Fruit fly (Drosophila melanogaster) whole organism, embryonic: ENCODE measurements around the gene CG15547.

Experiments
- ATbp ChIP-seq: fragments of 200-800 bp; sonication (Bioruptor generic); optimal IDR thresholded peaks from 2 replicates; lab custom pipeline; 2017; ENCODE audit warnings: missing biosample characterization, mild to moderate bottlenecking, missing genetic modification characterization, missing genetic modification reagents
- CG10147 ChIP-seq: fragments of 200-800 bp; sonication (Bioruptor generic); optimal IDR thresholded peaks from 2 replicates; lab custom pipeline; 2019; ENCODE audit warnings: missing biosample characterization, mild to moderate bottlenecking, missing genetic modification characterization, moderate library complexity
- CG10321 ChIP-seq: fragments of 200-800 bp; sonication (Bioruptor generic); IDR thresholded peaks from 2 replicates; pipeline ENCODE4 v1.3.6; 2022; ENCODE audit warnings: missing biosample characterization, missing genetic modification characterization
- CG14014 ChIP-seq: fragments of 200-800 bp; sonication (Bioruptor generic); IDR thresholded peaks from 2 replicates; pipeline ENCODE4 v1.3.6; 2022; ENCODE audit warnings: missing biosample characterization, missing genetic modification characterization
- CG14441 ChIP-seq: fragments of 200-800 bp; sonication (Bioruptor generic); IDR thresholded peaks from 2 replicates; pipeline ENCODE4 v1.3.6; 2022; ENCODE audit warnings: missing biosample characterization, missing genetic modification characterization
- CG15514 ChIP-seq: fragments of 200-800 bp; sonication (Bioruptor generic); optimal IDR thresholded peaks from 3 replicates; lab custom pipeline; 2017; ENCODE audit warnings: missing biosample characterization, missing genetic modification characterization, mild to moderate bottlenecking, moderate library complexity, missing genetic modification reagents
- CG1603 ChIP-seq: fragments of 200-800 bp; sonication (Bioruptor generic); optimal IDR thresholded peaks from 2 replicates; lab custom pipeline; 2019; ENCODE audit warnings: missing biosample characterization, mild to moderate bottlenecking, missing genetic modification characterization, moderate library complexity
- CG17568 ChIP-seq: fragments of 200-800 bp; sonication (Bioruptor generic); optimal IDR thresholded peaks from 2 replicates; lab custom pipeline; 2018; ENCODE audit warnings: missing biosample characterization, mild to moderate bottlenecking, missing genetic modification characterization, moderate library complexity
- CG17912 ChIP-seq: fragments of 200-800 bp; sonication (Bioruptor generic); optimal IDR thresholded peaks from 2 replicates; lab custom pipeline; 2018; ENCODE audit warnings: missing biosample characterization, mild to moderate bottlenecking, missing genetic modification characterization
- CG30020 ChIP-seq: fragments of 200-800 bp; optimal IDR thresholded peaks from 2 replicates; lab custom pipeline; 2019; ENCODE audit warnings: missing biosample characterization, mild to moderate bottlenecking, missing genetic modification characterization, moderate library complexity
- CG3838 ChIP-seq: fragments of 200-800 bp; sonication (Bioruptor generic); optimal IDR thresholded peaks from 3 replicates; lab custom pipeline; 2016; ENCODE audit warnings: missing biosample characterization, missing genetic modification characterization
- CG7745 ChIP-seq: fragments of 200-800 bp; sonication (Bioruptor generic); optimal IDR thresholded peaks from 2 replicates; lab custom pipeline; 2018; ENCODE audit warnings: missing biosample characterization, mild to moderate bottlenecking, missing genetic modification characterization, moderate library complexity
- D ChIP-seq, 2 experiments: fragments of 200-800 bp in 1 of 2; fragments of >200 bp in 1 of 2; sonication (Bioruptor generic) in 1 of 2; optimal IDR thresholded peaks; 2 replicates in 1 of 2; 3 replicates in 1 of 2; lab custom pipeline; 2017; ENCODE audit warnings: mild to moderate bottlenecking in 1 of 2, missing biosample characterization in 1 of 2, missing genetic modification characterization in 1 of 2, missing genetic modification reagents in 1 of 2
- Dad ChIP-seq: fragments of 200-800 bp; sonication (Bioruptor generic); optimal IDR thresholded peaks from 3 replicates; lab custom pipeline; 2016; ENCODE audit warnings: missing biosample characterization, missing genetic modification characterization
- Dek ChIP-seq: fragments of 200-800 bp; sonication (Bioruptor generic); optimal IDR thresholded peaks from 3 replicates; lab custom pipeline; 2019; ENCODE audit warnings: missing biosample characterization, mild to moderate bottlenecking, missing genetic modification characterization, moderate library complexity
- Dref ChIP-seq: fragments of 200-800 bp; sonication (Bioruptor generic); IDR thresholded peaks from 2 replicates; pipeline ENCODE4 v1.3.6; 2022; ENCODE audit warnings: missing biosample characterization, missing genetic modification characterization
- Eip74EF ChIP-seq, 2 experiments: fragments of 200-800 bp in 1 of 2; fragments of >200 bp in 1 of 2; sonication (Bioruptor generic) in 1 of 2; optimal IDR thresholded peaks; 2 replicates each; lab custom pipeline; 2017 to 2019; ENCODE audit warnings: missing biosample characterization in 2 of 2, missing genetic modification characterization in 2 of 2, mild to moderate bottlenecking in 1 of 2, moderate library complexity in 1 of 2
- Fer2 ChIP-seq: fragments of 200-800 bp; sonication (Bioruptor generic); optimal IDR thresholded peaks from 2 replicates; lab custom pipeline; 2018; ENCODE audit warnings: missing biosample characterization, mild to moderate bottlenecking, missing genetic modification characterization, moderate library complexity
- HLHmδ ChIP-seq: fragments of 200-800 bp; sonication (Bioruptor generic); optimal IDR thresholded peaks from 2 replicates; lab custom pipeline; 2018; ENCODE audit warnings: missing biosample characterization, mild to moderate bottlenecking, missing genetic modification characterization, moderate library complexity
- Jarid2 ChIP-seq: fragments of 200-800 bp; sonication (Bioruptor generic); optimal IDR thresholded peaks from 3 replicates; lab custom pipeline; 2017; ENCODE audit warnings: mild to moderate bottlenecking, missing biosample characterization, missing genetic modification reagents, missing genetic modification characterization
- Mrtf ChIP-seq: fragments of 200-800 bp; sonication (Bioruptor generic); IDR thresholded peaks from 3 replicates; pipeline ENCODE4 v1.3.6; 2022; ENCODE audit warnings: missing biosample characterization, missing genetic modification characterization
- NC2β ChIP-seq: fragments of 200-800 bp; sonication (Bioruptor generic); optimal IDR thresholded peaks from 2 replicates; lab custom pipeline; 2016; ENCODE audit warnings: missing biosample characterization, missing genetic modification characterization
- NFAT ChIP-seq: fragments of 200-800 bp; sonication (Bioruptor generic); IDR thresholded peaks from 2 replicates; pipeline ENCODE4 v1.3.6; 2022; ENCODE audit warnings: missing biosample characterization, missing genetic modification characterization
- Oli ChIP-seq: fragments of 200-800 bp; sonication (Bioruptor generic); optimal IDR thresholded peaks from 2 replicates; lab custom pipeline; 2018; ENCODE audit warnings: missing biosample characterization, mild to moderate bottlenecking, missing genetic modification characterization, moderate library complexity
- Ptx1 ChIP-seq: fragments of 200-800 bp; sonication (Bioruptor generic); IDR thresholded peaks from 2 replicates; pipeline ENCODE4 v1.3.6; 2022; ENCODE audit warnings: missing biosample characterization, missing genetic modification characterization
- Sox102F ChIP-seq: fragments of 200-800 bp; sonication (Bioruptor generic); optimal IDR thresholded peaks from 2 replicates; lab custom pipeline; 2018; ENCODE audit warnings: missing biosample characterization, mild to moderate bottlenecking, missing genetic modification characterization, moderate library complexity
- Taf1 ChIP-seq: fragments of 200-800 bp; sonication (Bioruptor generic); IDR thresholded peaks from 2 replicates; pipeline ENCODE4 v1.3.6; 2022; ENCODE audit warnings: missing biosample characterization, missing genetic modification characterization
- Tbp ChIP-seq: fragments of >200 bp; optimal IDR thresholded peaks from 2 replicates; lab custom pipeline; 2018; ENCODE audit warnings: missing biosample characterization, missing genetic modification characterization
- cas ChIP-seq: fragments of 200-800 bp; sonication (Bioruptor generic); IDR thresholded peaks from 2 replicates; pipeline ENCODE4 v1.3.6; 2022; ENCODE audit warnings: missing biosample characterization, missing genetic modification characterization
- chinmo ChIP-seq: fragments of 200-800 bp; sonication (Bioruptor generic); IDR thresholded peaks from 4 replicates; pipeline ENCODE4 v1.3.6; 2022; ENCODE audit warnings: missing biosample characterization, missing genetic modification characterization; ENCODE audit not compliant: partially characterized antibody
- cwo ChIP-seq: fragments of 200-800 bp; sonication (Bioruptor generic); optimal IDR thresholded peaks from 3 replicates; lab custom pipeline; 2017; ENCODE audit warnings: missing biosample characterization, missing genetic modification characterization, mild to moderate bottlenecking, moderate library complexity, missing genetic modification reagents
- dmrt99B ChIP-seq: fragments of 200-800 bp; sonication (Bioruptor generic); optimal IDR thresholded peaks from 2 replicates; lab custom pipeline; 2018; ENCODE audit warnings: missing biosample characterization, mild to moderate bottlenecking, missing genetic modification characterization, moderate library complexity
- gce ChIP-seq: fragments of 200-800 bp; sonication (Bioruptor generic); IDR thresholded peaks from 3 replicates; pipeline ENCODE4 v1.3.6; 2022; ENCODE audit warnings: missing biosample characterization, missing genetic modification characterization
- gcm2 ChIP-seq: fragments of 200-800 bp; sonication (Bioruptor generic); optimal IDR thresholded peaks from 2 replicates; lab custom pipeline; 2016; ENCODE audit warnings: missing biosample characterization, missing genetic modification characterization
- gem ChIP-seq: fragments of 200-800 bp; sonication (Bioruptor generic); optimal IDR thresholded peaks from 2 replicates; lab custom pipeline; 2019; ENCODE audit warnings: missing biosample characterization, mild to moderate bottlenecking, missing genetic modification characterization, moderate library complexity
- hkb ChIP-seq, 2 experiments: fragments of 200-800 bp in 1 of 2; fragments of >200 bp in 1 of 2; sonication (Bioruptor generic) in 1 of 2; IDR thresholded peaks in 1 of 2; optimal IDR thresholded peaks in 1 of 2; 2 replicates each; pipeline versions ENCODE4 v1.3.6 to Lab custom; 2017 to 2022; ENCODE audit warnings: missing biosample characterization in 1 of 2, missing genetic modification characterization in 1 of 2
- jigr1 ChIP-seq: fragments of 200-800 bp; sonication (Bioruptor generic); IDR thresholded peaks from 3 replicates; pipeline ENCODE4 v1.3.6; 2022; ENCODE audit warnings: missing biosample characterization, missing genetic modification characterization
- otp ChIP-seq: fragments of 200-800 bp; sonication (Bioruptor generic); IDR thresholded peaks from 3 replicates; pipeline ENCODE4, ENCODE4 v1.3.6; 2022; ENCODE audit warnings: missing biosample characterization, missing genetic modification characterization
- pita ChIP-seq: fragments of 200-800 bp; sonication (Bioruptor generic); optimal IDR thresholded peaks from 2 replicates; lab custom pipeline; 2017; ENCODE audit warnings: missing biosample characterization, mild to moderate bottlenecking, missing genetic modification characterization
- rib ChIP-seq: fragments of 200-800 bp; sonication (Bioruptor generic); IDR thresholded peaks from 2 replicates; pipeline ENCODE4 v1.3.6; 2022; ENCODE audit warnings: missing biosample characterization, missing genetic modification characterization
- salm ChIP-seq: fragments of 200-800 bp; sonication (Bioruptor generic); optimal IDR thresholded peaks from 2 replicates; lab custom pipeline; 2018; ENCODE audit warnings: missing biosample characterization, mild to moderate bottlenecking, missing genetic modification characterization
- sens ChIP-seq: fragments of 200-800 bp; sonication (Bioruptor generic); peaks from one replicate; lab custom pipeline; 2016; ENCODE audit warnings: missing biosample characterization, missing genetic modification characterization
- slp2 ChIP-seq: fragments of 200-800 bp; sonication (Bioruptor generic); optimal IDR thresholded peaks from 2 replicates; lab custom pipeline; 2016; ENCODE audit warnings: missing biosample characterization, missing genetic modification characterization
- tll ChIP-seq, 2 experiments: fragments of 200-800 bp in 1 of 2; fragments of >200 bp in 1 of 2; sonication (Bioruptor generic) in 1 of 2; optimal IDR thresholded peaks; 2 replicates each; lab custom pipeline; 2017 to 2019; ENCODE audit warnings: missing biosample characterization in 2 of 2, missing genetic modification characterization in 2 of 2, mild to moderate bottlenecking in 1 of 2, moderate library complexity in 1 of 2
- tx ChIP-seq: fragments of 200-800 bp; sonication (Bioruptor generic); optimal IDR thresholded peaks from 2 replicates; lab custom pipeline; 2016; ENCODE audit warnings: missing biosample characterization, missing genetic modification characterization
- usp ChIP-seq: fragments of >200 bp; optimal IDR thresholded peaks from 2 replicates; lab custom pipeline; 2017; ENCODE audit warnings: missing biosample characterization, missing genetic modification characterization
- zen ChIP-seq: fragments of 200-800 bp; sonication (Bioruptor generic); optimal IDR thresholded peaks from 3 replicates; lab custom pipeline; 2018; ENCODE audit warnings: missing biosample characterization, mild to moderate bottlenecking, missing genetic modification characterization, moderate library complexity
- zfh2 ChIP-seq: fragments of 200-800 bp; sonication (Bioruptor generic); optimal IDR thresholded peaks from 2 replicates; lab custom pipeline; 2016; ENCODE audit warnings: missing biosample characterization, missing genetic modification characterization

The CG15547 gene

dm6 chr3R:30864465-30864864, 18.8 kb downstream of the CG15547 start (continued):
- no peak for TF ChIP-seq Eip74EF (GFP tag; optimal IDR thresholded peaks at IDR 0.05; lab: Kevin White, UChicago)
- TF ChIP-seq usp (GFP tag; lab: Kevin White, UChicago) = no peak
- TF ChIP-seq Dref (GFP tag; lab: Robert Waterston, UW) = no peak
- TF ChIP-seq gce = no peak
- TF ChIP-seq chinmo (GFP tag; lab: Robert Waterston, UW) = no peak
- no peak for TF ChIP-seq Fer2 (tag; lab: Kevin White, UChicago)
- no peak for TF ChIP-seq Jarid2
- peak in 1 of 2 experiments; percentile 35 for TF ChIP-seq tll (GFP tag; optimal IDR thresholded peaks at IDR 0.05; lab: Kevin White, UChicago)
- TF ChIP-seq cwo (GFP tag; lab: Kevin White, UChicago) = no peak
- TF ChIP-seq dmrt99B (tag; lab: Kevin White, UChicago) = no peak
- no peak for TF ChIP-seq zfh2 (GFP tag; lab: Kevin White, UChicago)
- no peak for TF ChIP-seq otp (GFP tag; lab: Robert Waterston, UW)
- TF ChIP-seq tx = no peak
- no peak for TF ChIP-seq CG14441 (GFP tag; lab: Robert Waterston, UW)
- no peak for TF ChIP-seq CG14014
- no peak for TF ChIP-seq Mrtf (GFP tag; lab: Robert Waterston, UW)
- TF ChIP-seq zen (tag; lab: Kevin White, UChicago) = no peak
- TF ChIP-seq CG17912 = no peak
- TF ChIP-seq Oli (tag; lab: Kevin White, UChicago) = peak; percentile 11
- no peak for TF ChIP-seq Taf1 (GFP tag; lab: Robert Waterston, UW)
- TF ChIP-seq CG3838 = no peak
- peak; percentile 75 for TF ChIP-seq sens (GFP tag; lab: Kevin White, UChicago)
- TF ChIP-seq gem (tag; lab: Kevin White, UChicago) = peak; percentile 47
- TF ChIP-seq CG10147 (GFP tag; lab: Kevin White, UChicago) = no peak
- no peak for TF ChIP-seq jigr1 (GFP tag; lab: Robert Waterston, UW)
- no peak for TF ChIP-seq Dad (GFP tag; lab: Kevin White, UChicago)
- TF ChIP-seq D (optimal IDR thresholded peaks at IDR 0.05; lab: Kevin White, UChicago) = no peak
- TF ChIP-seq D (GFP tag; optimal IDR thresholded peaks at IDR 0.05; lab: Kevin White, UChicago) = no peak
- no peak for TF ChIP-seq rib
- no peak for TF ChIP-seq cas (GFP tag; lab: Robert Waterston, UW)
- TF ChIP-seq salm = no peak
- TF ChIP-seq HLHmδ (GFP tag; lab: Kevin White, UChicago) = no peak
- no peak for TF ChIP-seq hkb (optimal IDR thresholded peaks at IDR 0.05; lab: Kevin White, UChicago)
- TF ChIP-seq hkb (GFP tag; IDR thresholded peaks at IDR 0.05; lab: Robert Waterston, UW) = no peak
- no peak for TF ChIP-seq NFAT (GFP tag; lab: Robert Waterston, UW)
- TF ChIP-seq pita (GFP tag; lab: Kevin White, UChicago) = no peak
- TF ChIP-seq, all 482 proteins: peak for 12

- TF ChIP-seq chinmo (GFP tag; lab: Robert Waterston, UW) = 0 out of 4 replicates have a peak, but pooled peaks have one; percentile 36
- no peak for TF ChIP-seq gcm2 (GFP tag; lab: Kevin White, UChicago)
- TF ChIP-seq, all 482 proteins: peak for 1
These were observed 19.3 kb downstream of the CG15547 start for dm6 chr3R:30863971-30864370.

- TF ChIP-seq Sox102F (GFP tag; lab: Kevin White, UChicago) (peak; percentile 24), CG30020 (tag; lab: Kevin White, UChicago) (no peak), CG1603 (tag; lab: Kevin White, UChicago) (peak; percentile 6), Mrtf (GFP tag; lab: Robert Waterston, UW) (0 out of 3 replicates have a peak, but pooled peaks have one; percentile 13), CG15514 (GFP tag; lab: Kevin White, UChicago) (no peak), chinmo (GFP tag; lab: Robert Waterston, UW) (no peak), CG7745 (no peak), NC2β (GFP tag; lab: Kevin White, UChicago) (no peak), gem (tag; lab: Kevin White, UChicago) (peak; percentile 46), Tbp (GFP tag; lab: Kevin White, UChicago) (no peak), Ptx1 (0 out of 2 replicates have a peak, but pooled peaks have one; percentile 23), CG10321 (GFP tag; lab: Robert Waterston, UW) (no peak), Dek (tag; lab: Kevin White, UChicago) (peak; percentile 3), CG17568 (GFP tag; lab: Kevin White, UChicago) (no peak), slp2 (GFP tag; lab: Kevin White, UChicago) (no peak), ATbp (GFP tag; lab: Kevin White, UChicago) (no peak)
These were observed 20.8 kb downstream of the CG15547 start for dm6 chr3R:30862471-30862870.
